Worm (Caenorhabditis elegans) whole organism, early embryonic: ENCODE results near the gene Y75B12B.3.

Experiments
- B0310.2 ChIP-seq: sonication (generic microtip); optimal IDR thresholded peaks from 2 replicates; lab custom pipeline; 2016; ENCODE audit warnings: mild to moderate bottlenecking, missing genetic modification characterization, missing compliant biosample characterization
- F13C5.2 ChIP-seq: sonication (generic microtip); optimal IDR thresholded peaks from 2 replicates; lab custom pipeline; 2017; ENCODE audit warnings: mild to moderate bottlenecking, missing genetic modification characterization, inconsistent platforms, missing compliant biosample characterization
- ama-1 ChIP-seq: fragments of 150-350 bp; optimal IDR thresholded peaks from 2 replicates; lab custom pipeline; 2014
- ceh-36 ChIP-seq: sonication (generic microtip); optimal IDR thresholded peaks from 2 replicates; lab custom pipeline; 2016; ENCODE audit warnings: missing genetic modification characterization, inconsistent platforms, missing compliant biosample characterization
- ets-7 ChIP-seq: sonication (generic microtip); optimal IDR thresholded peaks from 2 replicates; lab custom pipeline; 2016; ENCODE audit warnings: missing genotype, missing genetic modification characterization, missing compliant biosample characterization
- hmbx-1 ChIP-seq: sonication (generic microtip); optimal IDR thresholded peaks from 2 replicates; lab custom pipeline; 2016; ENCODE audit warnings: mild to moderate bottlenecking, missing genetic modification characterization, missing compliant biosample characterization
- hmg-4 ChIP-seq: fragments of 200-800 bp; sonication (Bioruptor generic); optimal IDR thresholded peaks from 2 replicates; lab custom pipeline; 2018; ENCODE audit warnings: mild to moderate bottlenecking, missing genetic modification characterization, missing compliant biosample characterization
- hnd-1 ChIP-seq: sonication (generic microtip); optimal IDR thresholded peaks from 2 replicates; lab custom pipeline; 2016; ENCODE audit warnings: missing genetic modification characterization, missing compliant biosample characterization
- pes-1 ChIP-seq: fragments of 200-800 bp; sonication (Bioruptor generic); IDR thresholded peaks from 2 replicates; pipeline ENCODE4 v1.3.6; 2022; ENCODE audit warnings: missing genetic modification reagents, missing genetic modification characterization, missing compliant biosample characterization
- scrt-1 ChIP-seq: fragments of 200-800 bp; sonication (Bioruptor generic); IDR thresholded peaks from 2 replicates; pipeline ENCODE4 v1.3.6; 2022; ENCODE audit warnings: missing genetic modification characterization, missing compliant biosample characterization
- tbx-11 ChIP-seq: fragments of 200-800 bp; sonication (Bioruptor generic); IDR thresholded peaks from 2 replicates; pipeline ENCODE4 v1.3.6; 2022; ENCODE audit warnings: missing genetic modification characterization, missing compliant biosample characterization
- tbx-37 ChIP-seq: fragments of 200-800 bp; sonication (Bioruptor generic); conservative IDR thresholded peaks from 2 replicates; pipeline ENCODE4 v1.3.6; 2022; ENCODE audit warnings: missing genetic modification reagents, missing genetic modification characterization, missing compliant biosample characterization

ce11 chrV:15197955-15198354 is 11.9 kb upstream of the Y75B12B.3 start, which contains the start of gene srw-1:
- TF ChIP-seq B0310.2: no peak
- no peak for TF ChIP-seq ama-1 (lab: Kevin White, UChicago)
- TF ChIP-seq ets-7 (tag; lab: Kevin White, UChicago): no peak
- no peak for TF ChIP-seq hmg-4
- no peak for TF ChIP-seq ceh-36 (tag; lab: Kevin White, UChicago)
- no peak for TF ChIP-seq pes-1 (GFP tag; lab: Robert Waterston, UW)
- TF ChIP-seq scrt-1 (GFP tag; lab: Robert Waterston, UW): no peak
- TF ChIP-seq F13C5.2 (tag; lab: Kevin White, UChicago): no peak
- TF ChIP-seq hmbx-1 (tag; lab: Kevin White, UChicago): no peak
- TF ChIP-seq tbx-11: no peak
- TF ChIP-seq hnd-1 (tag; lab: Kevin White, UChicago): no peak
- no peak for TF ChIP-seq tbx-37
